Worm (Caenorhabditis elegans) whole organism, L2 larva: ENCODE data around the gene W05E10.5.

Experiments
- ZK546.5 ChIP-seq: sonication (generic microtip); optimal IDR thresholded peaks from 2 replicates; lab custom pipeline; 2017; ENCODE audit warnings: missing biosample characterization, missing genetic modification characterization
- blmp-1 ChIP-seq: sonication (generic microtip); optimal IDR thresholded peaks from 2 replicates; lab custom pipeline; 2017; ENCODE audit warnings: missing genetic modification characterization, mild to moderate bottlenecking, missing compliant biosample characterization, antibody characterized with exemption, moderate library complexity; ENCODE audit not compliant: insufficient read depth
- egl-27 ChIP-seq: sonication (generic microtip); optimal IDR thresholded peaks from 3 replicates; lab custom pipeline; 2017; ENCODE audit warnings: missing biosample characterization, missing genetic modification reagents, missing genetic modification characterization
- lin-11 ChIP-seq: fragments of 150-350 bp; sonication (generic microtip); optimal IDR thresholded peaks from 2 replicates; lab custom pipeline; 2014; ENCODE audit warnings: missing biosample characterization, missing genetic modification characterization, inconsistent platforms, mixed read lengths
- lin-13 ChIP-seq: fragments of 150-350 bp; optimal IDR thresholded peaks from 2 replicates; lab custom pipeline; 2014; ENCODE audit warnings: missing biosample characterization, missing genetic modification reagents, missing genetic modification characterization
- mab-5 ChIP-seq: fragments of 150-350 bp; optimal IDR thresholded peaks from 2 replicates; lab custom pipeline; 2014; ENCODE audit warnings: missing biosample characterization, missing genetic modification characterization
- mbf-1 ChIP-seq: sonication (generic microtip); optimal IDR thresholded peaks from 2 replicates; lab custom pipeline; 2017; ENCODE audit warnings: missing biosample characterization, missing genetic modification characterization
- mdl-1 ChIP-seq, 2 experiments: fragments of 150-350 bp in 1 of 2; sonication (generic microtip) in 1 of 2; optimal IDR thresholded peaks; 2 replicates each; lab custom pipeline; 2017; ENCODE audit warnings: missing biosample characterization in 2 of 2, missing genetic modification characterization in 2 of 2
- nhr-23 ChIP-seq: fragments of 150-350 bp; optimal IDR thresholded peaks from 2 replicates; lab custom pipeline; 2014; ENCODE audit warnings: missing biosample characterization, missing genetic modification reagents, missing genetic modification characterization
- nhr-237 ChIP-seq: fragments of 150-350 bp; optimal IDR thresholded peaks from 2 replicates; lab custom pipeline; 2014; ENCODE audit warnings: missing biosample characterization, missing genetic modification characterization
- nhr-77 ChIP-seq: fragments of 150-350 bp; optimal IDR thresholded peaks from 2 replicates; lab custom pipeline; 2014; ENCODE audit warnings: missing biosample characterization, missing genetic modification characterization
- snpc-4 ChIP-seq: fragments of 150-350 bp; optimal IDR thresholded peaks from 2 replicates; lab custom pipeline; 2014; ENCODE audit warnings: missing biosample characterization, missing genetic modification characterization
- unc-55 ChIP-seq: fragments of 150-350 bp; sonication (generic microtip); optimal IDR thresholded peaks from 3 replicates; lab custom pipeline; 2014; ENCODE audit warnings: missing biosample characterization, missing genetic modification reagents, missing genetic modification characterization
- ztf-4 ChIP-seq: fragments of 150-350 bp; optimal IDR thresholded peaks from 2 replicates; lab custom pipeline; 2014; ENCODE audit warnings: missing biosample characterization, missing genetic modification characterization

ce11 chrV:11667176-11667575, 28.3 kb downstream of the W05E10.5 start, which contains the start of gene F46F3.3:
- TF ChIP-seq lin-13 (GFP tag; lab: Kevin White, UChicago) (no peak), snpc-4 (tag; lab: Kevin White, UChicago) (no peak), mab-5 (tag; lab: Kevin White, UChicago) (no peak), nhr-77 (no peak), mdl-1 (tag; optimal IDR thresholded peaks at IDR 0.05; lab: Kevin White, UChicago) (no peak), ZK546.5 (no peak), unc-55 (GFP tag; lab: Kevin White, UChicago) (no peak), egl-27 (tag; lab: Kevin White, UChicago) (no peak), lin-11 (tag; lab: Kevin White, UChicago) (no peak), mbf-1 (tag; lab: Kevin White, UChicago) (no peak), nhr-23 (tag; lab: Kevin White, UChicago) (no peak), blmp-1 (tag; lab: Kevin White, UChicago) (no peak), nhr-237 (tag; lab: Kevin White, UChicago) (no peak), ztf-4 (tag; lab: Kevin White, UChicago) (no peak)
